Fruit fly (Drosophila melanogaster) ovary, adult (tissue): Measurements from ENCODE around the gene qin.

Source experiments
- CG17801 ChIP-seq: fragments of 200-800 bp; optimal IDR thresholded peaks from 2 replicates; lab custom pipeline; 2019; ENCODE audit warnings: missing biosample characterization, mild to moderate bottlenecking, missing genetic modification characterization, moderate library complexity; ENCODE audit not compliant: partially characterized antibody

Gene qin

dm6 chr3R:18590754-18591153, at the start of gene qin:
Gene qin, plus strand, starts transcription at chr3R:18591027.
- TF ChIP-seq CG17801 (GFP tag; lab: Kevin White, UChicago), result no peak

dm6 chr3R:18545486-18545885, 45.3 kb upstream of the qin start, which contains the start of gene fru:
Gene fru, minus strand, starts transcription at chr3R:18545586.
- TF ChIP-seq CG17801 (GFP tag; lab: Kevin White, UChicago), result no peak

- TF ChIP-seq CG17801 (GFP tag; lab: Kevin White, UChicago), result no peak
Measured at dm6 chr3R:18546159-18546558, 44.7 kb upstream of the qin start.

- TF ChIP-seq CG17801 (GFP tag; lab: Kevin White, UChicago), result no peak
Measured at dm6 chr3R:18546972-18547371, 43.9 kb upstream of the qin start.

- TF ChIP-seq CG17801 (GFP tag; lab: Kevin White, UChicago), result no peak
Measured at dm6 chr3R:18548787-18549186, 42.0 kb upstream of the qin start.

dm6 chr3R:18559569-18559968, 31.3 kb upstream of the qin start, which contains the start of gene CG7691:
Gene CG7691, plus strand, starts transcription at chr3R:18559869.
- TF ChIP-seq CG17801 (GFP tag; lab: Kevin White, UChicago), result no peak

- TF ChIP-seq CG17801 (GFP tag; lab: Kevin White, UChicago), result no peak
Measured at dm6 chr3R:18565073-18565472, 25.8 kb upstream of the qin start, which contains the start of the genes CG43210 and hemo. Gene CG43210, minus strand, starts transcription at chr3R:18565173. Gene hemo, minus strand, starts transcription at chr3R:18565173.

- no peak for TF ChIP-seq CG17801 (GFP tag; lab: Kevin White, UChicago)
Measured at dm6 chr3R:18572240-18572803, 18.5 kb upstream of the qin start.

dm6 chr3R:18572845-18573490, 17.9 kb upstream of the qin start, which contains the start of the genes CG7694 and fray:
Gene CG7694, plus strand, starts transcription at chr3R:18573091.
Gene fray, plus strand, starts transcription at chr3R:18573091.
- no peak for TF ChIP-seq CG17801 (GFP tag; lab: Kevin White, UChicago)

- peak; percentile 91 for TF ChIP-seq CG17801 (GFP tag; lab: Kevin White, UChicago)
Measured at dm6 chr3R:18573699-18574259, 17.0 kb upstream of the qin start.

dm6 chr3R:18577739-18578417, 12.9 kb upstream of the qin start:
- no peak for TF ChIP-seq CG17801 (GFP tag; lab: Kevin White, UChicago)

dm6 chr3R:18580979-18581378, 9.8 kb upstream of the qin start:
- TF ChIP-seq CG17801 (GFP tag; lab: Kevin White, UChicago), result no peak

- TF ChIP-seq CG17801 (GFP tag; lab: Kevin White, UChicago), result no peak
Measured at dm6 chr3R:18582236-18582635, 8.6 kb upstream of the qin start.

dm6 chr3R:18583881-18584545, 6.8 kb upstream of the qin start:
- TF ChIP-seq CG17801 (GFP tag; lab: Kevin White, UChicago), result peak; percentile 94

dm6 chr3R:18584546-18584935, 6.3 kb upstream of the qin start:
- TF ChIP-seq CG17801 (GFP tag; lab: Kevin White, UChicago), result no peak
